Fruit fly (Drosophila melanogaster) whole organism, wandering third instar larva: ENCODE data around the gene Gip.

ENCODE experiments used
- Abd-B ChIP-seq: fragments of >200 bp; optimal IDR thresholded peaks from 2 replicates; lab custom pipeline; 2017; ENCODE audit warnings: missing biosample characterization, missing genetic modification characterization
- CG32264 ChIP-seq: fragments of 200-800 bp; sonication (Bioruptor generic); optimal IDR thresholded peaks from 2 replicates; lab custom pipeline; 2016; ENCODE audit warnings: missing biosample characterization, missing genetic modification characterization
- CG9705 ChIP-seq: fragments of 200-800 bp; sonication (Bioruptor generic); optimal IDR thresholded peaks from 2 replicates; lab custom pipeline; 2018; ENCODE audit warnings: missing biosample characterization, mild to moderate bottlenecking, missing genetic modification characterization
- CrebA ChIP-seq: fragments of 200-800 bp; sonication (Bioruptor generic); optimal IDR thresholded peaks from 2 replicates; lab custom pipeline; 2016; ENCODE audit warnings: missing biosample characterization, mild to moderate bottlenecking, missing genetic modification characterization, borderline replicate concordance
- Dfd ChIP-seq: fragments of >200 bp; optimal IDR thresholded peaks from 2 replicates; lab custom pipeline; 2017; ENCODE audit warnings: missing biosample characterization, missing genetic modification characterization
- Dif ChIP-seq: fragments of 200-275, 200-300 bp; sonication (Bioruptor generic); optimal IDR thresholded peaks from 2 replicates; lab custom pipeline; 2018; ENCODE audit warnings: missing biosample characterization, missing genetic modification characterization; ENCODE audit not compliant: partially characterized antibody
- GATAd ChIP-seq: sonication (Bioruptor generic); optimal IDR thresholded peaks from 2 replicates; lab custom pipeline; 2016; ENCODE audit warnings: missing biosample characterization, missing genetic modification characterization
- HLH106 ChIP-seq: fragments of 200-800 bp; optimal IDR thresholded peaks from 3 replicates; lab custom pipeline; 2019; ENCODE audit warnings: missing biosample characterization, mild to moderate bottlenecking, missing genetic modification characterization, moderate library complexity
- Hr78 ChIP-seq: fragments of >200 bp; optimal IDR thresholded peaks from 2 replicates; lab custom pipeline; 2017; ENCODE audit warnings: missing biosample characterization, missing genetic modification characterization
- Hr83 ChIP-seq: fragments of 200-300 bp; sonication (Bioruptor generic); optimal IDR thresholded peaks from 2 replicates; lab custom pipeline; 2016; ENCODE audit warnings: missing biosample characterization, mild to moderate bottlenecking, missing genetic modification characterization, moderate library complexity; ENCODE audit not compliant: poor library complexity, severe bottlenecking
- Jra ChIP-seq: sonication (Bioruptor generic); optimal IDR thresholded peaks from 2 replicates; lab custom pipeline; 2016; ENCODE audit warnings: missing biosample characterization, missing genetic modification characterization
- Mio ChIP-seq: sonication (Bioruptor generic); optimal IDR thresholded peaks from 2 replicates; lab custom pipeline; 2016; ENCODE audit warnings: missing biosample characterization, missing genetic modification characterization
- Myc ChIP-seq: fragments of >200 bp; optimal IDR thresholded peaks from 2 replicates; lab custom pipeline; 2017
- N ChIP-seq: fragments of >200 bp; optimal IDR thresholded peaks from 2 replicates; lab custom pipeline; 2018; ENCODE audit warnings: missing biosample characterization, missing external identifiers, missing genetic modification characterization
- OdsH ChIP-seq: fragments of 200-800 bp; sonication (Bioruptor generic); optimal IDR thresholded peaks from 2 replicates; lab custom pipeline; 2016; ENCODE audit warnings: missing biosample characterization, mild to moderate bottlenecking, missing genetic modification characterization
- Rel ChIP-seq, 2 experiments: fragments of 200-800 bp; sonication (Bioruptor generic) in 1 of 2; optimal IDR thresholded peaks; 2 replicates in 1 of 2; 3 replicates in 1 of 2; lab custom pipeline; 2016 to 2019; ENCODE audit warnings: mild to moderate bottlenecking in 2 of 2, missing biosample characterization in 2 of 2, missing genetic modification characterization in 2 of 2, moderate library complexity in 1 of 2
- Sp1 ChIP-seq: fragments of 200-800 bp; sonication (Bioruptor generic); optimal IDR thresholded peaks from 3 replicates; lab custom pipeline; 2019; ENCODE audit warnings: missing biosample characterization, mild to moderate bottlenecking, missing genetic modification characterization, moderate library complexity
- Vsx2 ChIP-seq: fragments of 200-300, 225-300 bp; sonication (Bioruptor generic); optimal IDR thresholded peaks from 2 replicates; lab custom pipeline; 2018; ENCODE audit warnings: missing biosample characterization, missing genetic modification characterization; ENCODE audit not compliant: partially characterized antibody
- br ChIP-seq: fragments of 200-800 bp; sonication (Bioruptor generic); optimal IDR thresholded peaks from 2 replicates; lab custom pipeline; 2016; ENCODE audit warnings: missing biosample characterization, missing genetic modification characterization
- brk ChIP-seq: fragments of 200-800 bp; sonication (Bioruptor generic); optimal IDR thresholded peaks from 2 replicates; lab custom pipeline; 2016; ENCODE audit warnings: missing biosample characterization, mild to moderate bottlenecking, missing genetic modification characterization
- dl ChIP-seq, 2 experiments: fragments of 175-275, 200-275 bp in 1 of 2; fragments of 200-275 bp in 1 of 2; sonication (Bioruptor generic); optimal IDR thresholded peaks; lab custom pipeline; 2018; ENCODE audit warnings: mild to moderate bottlenecking in 2 of 2, missing biosample characterization in 2 of 2, missing genetic modification characterization in 2 of 2, moderate library complexity in 2 of 2; ENCODE audit not compliant: partially characterized antibody in 2 of 2, insufficient read depth in 1 of 2
- dmrt93B ChIP-seq: fragments of 200-800 bp; sonication (Bioruptor generic); optimal IDR thresholded peaks from 2 replicates; lab custom pipeline; 2018; ENCODE audit warnings: missing biosample characterization, mild to moderate bottlenecking, missing genetic modification characterization
- dsf ChIP-seq: sonication (Bioruptor generic); optimal IDR thresholded peaks from 2 replicates; lab custom pipeline; 2016; ENCODE audit warnings: missing biosample characterization, missing genetic modification characterization, borderline replicate concordance
- ey ChIP-seq: fragments of 200-800 bp; sonication (Bioruptor generic); optimal IDR thresholded peaks from 2 replicates; lab custom pipeline; 2016; ENCODE audit warnings: missing biosample characterization, missing genetic modification characterization
- foxo ChIP-seq, 2 experiments: fragments of 200-800 bp; sonication (Bioruptor generic); optimal IDR thresholded peaks; 2 replicates in 1 of 2; 3 replicates in 1 of 2; lab custom pipeline; 2016 to 2017; ENCODE audit warnings: missing biosample characterization in 2 of 2, missing genetic modification characterization in 2 of 2
- fru ChIP-seq: fragments of 200-800 bp; sonication (Bioruptor generic); optimal IDR thresholded peaks from 3 replicates; lab custom pipeline; 2016; ENCODE audit warnings: missing biosample characterization, mild to moderate bottlenecking, missing genetic modification characterization
- h ChIP-seq: fragments of 200-800 bp; sonication (Bioruptor generic); optimal IDR thresholded peaks from 3 replicates; lab custom pipeline; 2016; ENCODE audit warnings: missing biosample characterization, mild to moderate bottlenecking, missing genetic modification characterization
- jim ChIP-seq: fragments of 175-275, 200-325 bp; sonication (Bioruptor generic); optimal IDR thresholded peaks from 2 replicates; lab custom pipeline; 2016; ENCODE audit warnings: missing biosample characterization, mild to moderate bottlenecking, missing genetic modification characterization
- lola ChIP-seq: fragments of >200 bp; optimal IDR thresholded peaks from 2 replicates; lab custom pipeline; 2017; ENCODE audit warnings: missing biosample characterization, missing genetic modification characterization
- pan ChIP-seq: fragments of >200 bp; optimal IDR thresholded peaks from 2 replicates; lab custom pipeline; 2017
- psq ChIP-seq: fragments of 200-800 bp; sonication (Bioruptor generic); optimal IDR thresholded peaks from 3 replicates; lab custom pipeline; 2017; ENCODE audit warnings: missing biosample characterization, mild to moderate bottlenecking, missing genetic modification characterization, moderate library complexity
- rgr ChIP-seq: fragments of 200-800 bp; sonication (Bioruptor generic); optimal IDR thresholded peaks from 3 replicates; lab custom pipeline; 2016; ENCODE audit warnings: missing biosample characterization, mild to moderate bottlenecking, missing genetic modification characterization
- sage ChIP-seq: fragments of 200-800 bp; sonication (Bioruptor generic); optimal IDR thresholded peaks from 2 replicates; lab custom pipeline; 2016; ENCODE audit warnings: missing biosample characterization, mild to moderate bottlenecking, missing genetic modification characterization
- sv ChIP-seq: fragments of 200-800 bp; sonication (Bioruptor generic); optimal IDR thresholded peaks from 3 replicates; lab custom pipeline; 2016; ENCODE audit warnings: missing biosample characterization, missing genetic modification characterization
- tai ChIP-seq: sonication (Bioruptor generic); optimal IDR thresholded peaks from 2 replicates; lab custom pipeline; 2016; ENCODE audit warnings: missing biosample characterization, missing genetic modification characterization
- usp ChIP-seq: fragments of >200 bp; optimal IDR thresholded peaks from 2 replicates; lab custom pipeline; 2017; ENCODE audit warnings: missing biosample characterization, missing genetic modification characterization
- woc ChIP-seq: sonication (Bioruptor generic); optimal IDR thresholded peaks from 2 replicates; lab custom pipeline; 2016; ENCODE audit warnings: missing biosample characterization, mild to moderate bottlenecking, missing genetic modification characterization

Gene Gip

DNA sequence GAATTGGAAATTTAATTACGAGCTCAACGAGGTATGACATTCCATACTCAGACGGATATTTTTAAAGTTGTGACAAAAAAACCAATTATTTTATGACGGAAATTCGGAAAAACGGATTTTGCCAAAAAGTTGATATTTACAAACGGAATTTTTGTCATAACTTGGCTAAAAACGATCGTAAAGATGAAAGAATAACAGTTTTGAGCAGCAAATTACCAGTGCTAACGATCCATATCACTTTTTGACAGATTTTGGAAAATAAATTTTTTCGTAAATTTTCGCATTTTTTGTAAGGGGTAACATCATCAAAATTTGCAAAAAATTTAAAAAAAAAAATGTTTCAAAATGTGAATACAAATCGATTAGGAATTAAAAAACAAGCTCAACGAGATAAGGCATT is 10.8 kb upstream of the Gip start:
- TF ChIP-seq fru (GFP tag; lab: Kevin White, UChicago) (no peak), Sp1 (GFP tag; lab: Kevin White, UChicago) (no peak), Dfd (GFP tag; lab: Kevin White, UChicago) (peak; percentile 91), jim (GFP tag; lab: Kevin White, UChicago) (no peak)

DNA sequence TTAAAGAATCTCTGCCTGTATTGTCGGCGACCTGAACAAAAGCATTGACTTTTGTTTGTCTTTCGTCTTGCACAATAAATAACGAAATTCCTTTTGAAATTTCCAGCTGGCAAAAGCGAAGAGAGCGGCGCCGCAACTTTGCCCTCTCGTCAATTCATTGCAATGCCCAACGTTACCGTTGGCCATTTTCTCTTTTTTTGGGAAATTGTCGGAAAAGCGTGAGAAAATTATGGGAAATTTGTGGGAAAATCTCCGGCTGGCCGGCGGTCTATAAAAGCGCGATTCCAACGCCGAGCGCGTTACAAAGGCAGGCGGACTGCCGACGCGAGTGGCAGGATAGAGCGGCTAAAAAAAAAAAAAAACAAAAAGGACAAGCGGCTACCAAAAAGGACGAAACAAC is 3.7 kb upstream of the Gip start, which contains the start of gene CG43740:
CG43740 (plus strand) TSS at position 301 of the 400 bp plus-strand sequence.
- no peak for TF ChIP-seq Abd-B (GFP tag; lab: Kevin White, UChicago)
- TF ChIP-seq pan (lab: Kevin White, UChicago), result no peak
- TF ChIP-seq ey (GFP tag; lab: Kevin White, UChicago), result no peak
- no peak for TF ChIP-seq rgr (GFP tag; lab: Kevin White, UChicago)
- no peak for TF ChIP-seq Rel (GFP tag; optimal IDR thresholded peaks at IDR 0.05; lab: Kevin White, UChicago)
- TF ChIP-seq Rel (tag; optimal IDR thresholded peaks at IDR 0.05; lab: Kevin White, UChicago), result no peak
- no peak for TF ChIP-seq fru (GFP tag; lab: Kevin White, UChicago)
- no peak for TF ChIP-seq HLH106 (tag; lab: Kevin White, UChicago)
- no peak for TF ChIP-seq Dfd (GFP tag; lab: Kevin White, UChicago)
- TF ChIP-seq tai, result no peak
- TF ChIP-seq dmrt93B (GFP tag; lab: Kevin White, UChicago), result no peak

DNA sequence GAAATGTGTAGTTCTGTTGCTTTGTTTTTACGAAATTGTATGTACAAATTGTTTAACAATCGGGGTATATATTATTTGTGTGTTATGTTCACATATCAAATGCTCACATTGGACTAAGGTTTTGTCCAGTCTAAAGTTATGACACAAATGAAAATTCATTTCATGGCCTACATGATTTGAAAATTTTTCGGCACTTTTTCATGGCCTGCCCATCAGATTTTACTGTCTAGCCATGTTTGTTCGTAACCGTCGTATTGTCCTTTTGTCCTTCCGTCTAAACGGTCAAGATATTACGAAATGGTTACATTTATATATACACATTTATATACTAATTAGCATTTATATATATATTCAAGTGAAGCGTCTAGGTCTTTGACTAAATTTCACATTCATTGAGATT is 2.0 kb upstream of the Gip start, which contains the start of gene CG15306:
CG15306 (minus strand) TSS at position 101 of the 400 bp plus-strand sequence.
- TF ChIP-seq ey (GFP tag; lab: Kevin White, UChicago) (no peak), brk (GFP tag; lab: Kevin White, UChicago) (no peak), Sp1 (GFP tag; lab: Kevin White, UChicago) (no peak), HLH106 (tag; lab: Kevin White, UChicago) (no peak), usp (GFP tag; lab: Kevin White, UChicago) (no peak)

DNA sequence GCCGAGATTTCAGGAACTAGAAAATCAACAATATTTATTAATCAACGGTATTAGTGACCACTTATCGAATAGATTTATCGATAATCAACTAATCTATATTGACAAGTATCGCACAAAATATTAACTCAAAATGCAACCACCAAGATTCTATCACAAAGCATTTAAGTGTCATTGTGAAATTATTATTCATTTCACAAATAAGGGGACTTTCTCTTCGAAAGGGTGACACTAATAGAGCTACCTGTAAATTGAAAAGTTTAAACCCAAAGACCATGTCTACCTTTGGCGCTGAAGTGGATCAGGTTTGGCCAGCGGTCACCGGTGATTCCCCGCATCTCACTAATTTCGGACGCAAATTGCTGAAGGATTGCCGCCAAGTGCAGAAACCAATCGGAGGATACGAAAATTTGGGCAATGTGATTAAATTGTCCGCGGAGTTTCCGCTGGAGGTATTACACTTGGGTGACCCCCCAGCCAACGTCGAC is 3.3 kb downstream of the Gip start, which contains the start of gene CG2909:
CG2909 (plus strand) TSS at position 119 of the 485 bp plus-strand sequence.
- no peak for TF ChIP-seq Hr83 (GFP tag; lab: Kevin White, UChicago)
- no peak for TF ChIP-seq Rel (GFP tag; optimal IDR thresholded peaks at IDR 0.05; lab: Kevin White, UChicago)
- peak; percentile 97 for TF ChIP-seq Rel (tag; optimal IDR thresholded peaks at IDR 0.05; lab: Kevin White, UChicago)

DNA sequence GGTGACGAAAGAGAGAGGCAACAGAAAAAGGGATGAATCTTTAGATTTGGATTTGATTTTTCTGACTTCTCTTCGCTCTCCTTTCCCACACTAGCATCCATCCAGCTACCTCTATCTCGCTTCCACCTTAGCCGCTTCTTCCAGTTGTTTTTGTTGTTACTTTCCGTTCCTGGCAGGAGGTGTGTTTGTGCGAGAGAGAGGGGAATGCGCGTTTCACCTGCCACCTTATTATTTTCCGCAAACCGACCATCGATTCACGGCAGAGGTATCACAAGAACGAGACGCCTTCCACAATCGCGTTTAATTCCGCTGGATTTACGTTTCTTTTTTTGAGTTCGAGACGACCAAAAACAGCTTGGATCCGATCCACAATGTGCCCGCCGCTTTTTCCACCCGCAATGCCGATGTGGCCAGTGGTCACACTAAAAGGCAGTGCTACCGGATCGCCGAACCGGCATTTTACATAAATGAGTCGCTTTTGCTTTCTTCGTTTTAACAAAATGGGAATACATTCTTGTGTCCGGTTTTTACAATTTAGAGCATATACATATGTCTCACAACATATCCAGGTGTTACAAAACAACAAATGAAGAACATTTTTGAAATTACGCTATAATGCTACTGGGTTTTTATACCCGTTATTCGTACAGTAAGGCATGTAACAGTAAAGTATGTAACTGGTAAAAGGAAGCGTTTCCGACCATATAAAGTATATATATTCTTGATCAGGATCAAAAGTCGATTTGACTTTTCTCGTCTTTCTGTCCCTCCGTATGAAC is 3.9 kb downstream of the Gip start, which contains the start of gene alpha-Man-Ia:
alpha-Man-Ia (minus strand) TSS at position 392 of the 779 bp plus-strand sequence.
- TF ChIP-seq tai (peak; percentile 69), Jra (no peak), jim (GFP tag; lab: Kevin White, UChicago) (no peak), usp (GFP tag; lab: Kevin White, UChicago) (no peak), dmrt93B (GFP tag; lab: Kevin White, UChicago) (no peak), lola (GFP tag; lab: Kevin White, UChicago) (no peak), fru (GFP tag; lab: Kevin White, UChicago) (peak; percentile 24), sv (GFP tag; lab: Kevin White, UChicago) (no peak), CG32264 (no peak), dl (GFP tag; optimal IDR thresholded peaks at IDR 0.05; lab: Kevin White, UChicago; ENCODE audit: insufficient read depth in 1 of 2, partially characterized antibody in 2 of 2) (no peak), Abd-B (GFP tag; lab: Kevin White, UChicago) (no peak), woc (no peak), dsf (GFP tag; lab: Kevin White, UChicago) (no peak), CrebA (no peak), Mio (GFP tag; lab: Kevin White, UChicago) (no peak), Hr78 (no peak), OdsH (no peak), psq (GFP tag; lab: Kevin White, UChicago) (peak; percentile 69), sage (GFP tag; lab: Kevin White, UChicago) (no peak), Sp1 (GFP tag; lab: Kevin White, UChicago) (no peak), Rel (GFP tag; optimal IDR thresholded peaks at IDR 0.05; lab: Kevin White, UChicago) (no peak), Rel (tag; optimal IDR thresholded peaks at IDR 0.05; lab: Kevin White, UChicago) (no peak), Myc (no peak), Vsx2 (GFP tag; lab: Kevin White, UChicago) (no peak), br (GFP tag; lab: Kevin White, UChicago) (no peak), foxo (GFP tag; optimal IDR thresholded peaks at IDR 0.05; lab: Kevin White, UChicago) (peak in 1 of 2 experiments; percentile 34), HLH106 (tag; lab: Kevin White, UChicago) (peak; percentile 26), rgr (GFP tag; lab: Kevin White, UChicago) (no peak), h (no peak), Dif (GFP tag; lab: Kevin White, UChicago) (no peak), CG9705 (GFP tag; lab: Kevin White, UChicago) (peak; percentile 17), Dfd (GFP tag; lab: Kevin White, UChicago) (no peak), GATAd (GFP tag; lab: Kevin White, UChicago) (no peak), N (GFP tag; lab: Kevin White, UChicago) (no peak)
